Worm (Caenorhabditis elegans): ENCODE data around the gene W02A2.5.

ce11 chrIV:13304786-13305185 lies 37.9 kb upstream of the W02A2.5 start:
- no peak for TF ChIP-seq egl-27 (tag; optimal IDR thresholded peaks at IDR 0.05)
- TF ChIP-seq pha-4 (tag; optimal IDR thresholded peaks at IDR 0.05): no peak
- TF ChIP-seq tbx-2 (tag; optimal IDR thresholded peaks at IDR 0.05): no peak
- TF ChIP-seq nfya-1 (tag; optimal IDR thresholded peaks at IDR 0.05; ENCODE audit: insufficient read depth): peak; percentile 76
- TF ChIP-seq mdl-1 (tag; optimal IDR thresholded peaks at IDR 0.05): no peak
- no peak for TF ChIP-seq nhr-28 (tag; optimal IDR thresholded peaks at IDR 0.05)
- no peak for TF ChIP-seq jun-1 (tag; optimal IDR thresholded peaks at IDR 0.05)
- no peak for TF ChIP-seq skn-1 (tag; optimal IDR thresholded peaks at IDR 0.05)
- TF ChIP-seq unc-62 (GFP tag; optimal IDR thresholded peaks at IDR 0.05): no peak
- TF ChIP-seq lin-39 (tag; optimal IDR thresholded peaks at IDR 0.05): no peak
- no peak for TF ChIP-seq R02D3.7 (tag; optimal IDR thresholded peaks at IDR 0.05)
- TF ChIP-seq ZK546.5 (tag; optimal IDR thresholded peaks at IDR 0.05): no peak
- TF ChIP-seq nhr-237 (tag; optimal IDR thresholded peaks at IDR 0.05): no peak
- TF ChIP-seq ama-1 (optimal IDR thresholded peaks at IDR 0.05): no peak
